Worm (Caenorhabditis elegans) whole organism, L3 larva: Measurements from ENCODE around the gene Y62H9A.3.

ENCODE experiments used
- aly-2 ChIP-seq: fragments of 150-350 bp; optimal IDR thresholded peaks from 2 replicates; lab custom pipeline; 2014; ENCODE audit warnings: missing biosample characterization, missing genetic modification characterization
- daf-12 ChIP-seq: fragments of 150-350 bp; optimal IDR thresholded peaks from 2 replicates; lab custom pipeline; 2014; ENCODE audit warnings: missing biosample characterization, missing genetic modification reagents, missing genetic modification characterization
- elt-1 ChIP-seq: fragments of 150-350 bp; optimal IDR thresholded peaks from 2 replicates; lab custom pipeline; 2014; ENCODE audit warnings: missing biosample characterization, missing genetic modification characterization
- fkh-10 ChIP-seq: sonication (generic microtip); optimal IDR thresholded peaks from 2 replicates; lab custom pipeline; 2017; ENCODE audit warnings: missing biosample characterization, missing genetic modification reagents, missing genetic modification characterization
- fos-1 ChIP-seq: fragments of 150-350 bp; optimal IDR thresholded peaks from 2 replicates; lab custom pipeline; 2014; ENCODE audit warnings: missing biosample characterization, missing genetic modification characterization
- nfya-1 ChIP-seq: sonication (generic microtip); optimal IDR thresholded peaks from 2 replicates; lab custom pipeline; 2017; ENCODE audit warnings: missing genetic modification characterization, mild to moderate bottlenecking, missing compliant biosample characterization, antibody characterized with exemption, moderate library complexity; ENCODE audit not compliant: insufficient read depth
- nhr-237 ChIP-seq: fragments of 150-350 bp; optimal IDR thresholded peaks from 2 replicates; lab custom pipeline; 2014; ENCODE audit warnings: missing biosample characterization, missing genetic modification characterization
- pha-4 ChIP-seq: fragments of 150-350 bp; optimal IDR thresholded peaks from 2 replicates; lab custom pipeline; 2014; ENCODE audit warnings: missing biosample characterization, missing genetic modification reagents, missing genetic modification characterization
- pqm-1 ChIP-seq: fragments of 150-350 bp; optimal IDR thresholded peaks from 2 replicates; lab custom pipeline; 2017; ENCODE audit warnings: missing biosample characterization, missing genetic modification characterization, inconsistent platforms
- tbx-2 ChIP-seq: sonication (generic microtip); optimal IDR thresholded peaks from 2 replicates; lab custom pipeline; 2016; ENCODE audit warnings: mild to moderate bottlenecking, missing genetic modification characterization, missing compliant biosample characterization

- TF ChIP-seq pqm-1 (tag; lab: Kevin White, UChicago), result no peak
- TF ChIP-seq tbx-2 (tag; lab: Kevin White, UChicago), result no peak
- no peak for TF ChIP-seq elt-1 (tag; lab: Kevin White, UChicago)
- no peak for TF ChIP-seq fos-1 (tag; lab: Kevin White, UChicago)
- no peak for TF ChIP-seq daf-12 (tag; lab: Kevin White, UChicago)
- no peak for TF ChIP-seq fkh-10 (GFP tag; lab: Kevin White, UChicago)
- no peak for TF ChIP-seq aly-2 (tag; lab: Kevin White, UChicago)
- no peak for TF ChIP-seq pha-4 (tag; lab: Kevin White, UChicago)
- TF ChIP-seq nfya-1, result no peak
- no peak for TF ChIP-seq nhr-237 (tag; lab: Kevin White, UChicago)
These were observed 16.9 kb upstream of the Y62H9A.3 start for ce11 chrX:11896708-11897107.
